Worm (Caenorhabditis elegans) whole organism, L3 larva: ENCODE data around the gene serp-1.1.

ENCODE experiments used
- mdl-1 ChIP-seq: fragments of 150-350 bp; optimal IDR thresholded peaks from 2 replicates; lab custom pipeline; 2014; ENCODE audit warnings: missing biosample characterization, missing genetic modification characterization
- nhr-11 ChIP-seq: fragments of 150-350 bp; optimal IDR thresholded peaks from 2 replicates; lab custom pipeline; 2014; ENCODE audit warnings: missing biosample characterization, missing genetic modification characterization
- unc-62 ChIP-seq: fragments of 150-350 bp; sonication (generic microtip); optimal IDR thresholded peaks from 4 replicates; lab custom pipeline; 2014; ENCODE audit warnings: missing biosample characterization, missing genetic modification reagents, missing genetic modification characterization

- TF ChIP-seq nhr-11 (no peak), unc-62 (GFP tag; lab: Kevin White, UChicago) (no peak), mdl-1 (no peak)
Measured at ce11 chrX:15856853-15857252, 15.5 kb downstream of the serp-1.1 start, which contains the start of gene F53H4.2.
